Worm (Caenorhabditis elegans): Measurements from ENCODE around the gene F39E9.6.

F39E9.6 gene

DNA sequence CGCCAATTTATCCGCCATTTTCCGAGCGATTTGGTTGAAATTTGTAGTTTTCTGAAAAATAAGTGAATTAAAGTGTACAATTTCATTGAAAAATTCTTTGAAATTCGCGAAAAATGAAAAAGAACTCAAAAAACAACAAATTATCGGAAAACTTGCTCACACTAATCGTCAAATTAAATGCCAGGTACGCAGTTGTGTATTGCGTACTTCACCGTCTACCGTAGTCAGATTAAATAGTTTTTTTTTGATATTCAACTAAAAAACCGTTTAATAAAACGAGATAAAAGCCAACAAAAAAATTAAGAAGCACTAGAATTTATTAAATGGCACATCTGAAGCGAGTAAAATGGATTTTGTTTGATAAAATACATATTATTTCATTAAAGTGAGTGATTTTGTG is 31.6 kb upstream of the F39E9.6 start, which contains the start of gene bath-28:
Gene bath-28 (minus strand): TSS at position 51 of the 400 bp plus-strand sequence.
- TF ChIP-seq F26F4.8 (GFP tag; conservative IDR thresholded peaks at IDR 0.05) (no peak), set-16 (GFP tag; IDR thresholded peaks at IDR 0.05) (no peak), zfp-3 (GFP tag; conservative IDR thresholded peaks at IDR 0.05) (no peak), cey-2 (tag; optimal IDR thresholded peaks at IDR 0.05; ENCODE audit: borderline replicate concordance, insufficient read depth) (no peak), aly-2 (tag; optimal IDR thresholded peaks at IDR 0.05) (no peak), D1046.2 (GFP tag; IDR thresholded peaks at IDR 0.05) (no peak)

DNA sequence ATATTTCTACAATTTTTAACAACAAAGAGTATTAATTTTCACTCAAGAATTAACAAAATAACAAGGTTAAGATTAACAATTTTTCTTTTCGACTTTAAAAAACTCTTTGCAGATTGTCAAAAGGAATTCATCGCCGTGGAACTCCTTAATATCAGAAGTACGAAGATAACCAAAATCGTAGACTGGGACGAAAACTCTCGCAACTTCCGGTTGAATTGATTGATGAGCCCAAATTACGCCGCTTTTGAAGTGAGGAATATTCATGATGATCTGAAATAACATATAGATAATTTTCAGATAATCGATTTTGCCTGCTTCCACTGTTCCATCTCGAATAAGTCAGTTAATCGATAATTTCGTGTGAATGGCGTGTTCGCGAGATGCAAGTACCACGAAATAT is 30.4 kb upstream of the F39E9.6 start, which contains the start of gene F14D2.15:
Gene F14D2.15 (minus strand): TSS at position 101 of the 400 bp plus-strand sequence.
- peak; percentile 49 for TF ChIP-seq ceh-28 (tag; optimal IDR thresholded peaks at IDR 0.05)
- no peak for TF ChIP-seq arid-1 (GFP tag; conservative IDR thresholded peaks at IDR 0.05)

DNA sequence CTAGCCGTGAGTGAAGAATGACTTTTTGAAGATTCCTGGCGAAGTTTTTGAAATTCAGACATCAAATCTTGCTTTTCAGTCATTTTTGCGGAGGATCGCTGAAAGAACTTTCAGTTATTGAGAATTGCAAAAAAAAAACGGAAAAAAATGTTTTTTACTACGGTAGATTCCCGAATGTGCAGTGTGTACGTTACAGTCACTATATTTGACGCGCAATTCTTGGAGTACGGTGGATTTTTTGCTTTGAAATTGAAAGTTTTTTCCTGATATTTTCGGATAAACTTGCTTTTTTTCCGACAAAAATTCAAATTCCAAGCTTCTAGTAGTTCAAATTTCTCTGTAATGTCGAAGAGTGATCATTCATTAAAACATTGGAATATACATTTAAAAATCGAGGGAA is 28.6 kb upstream of the F39E9.6 start, which contains the start of gene F14D2.11:
Gene F14D2.11 (minus strand): TSS at position 101 of the 400 bp plus-strand sequence.
- TF ChIP-seq daf-16 (GFP tag; optimal IDR thresholded peaks at IDR 0.05) = no peak
- TF ChIP-seq daf-16 (tag; optimal IDR thresholded peaks at IDR 0.05) = no peak
- TF ChIP-seq skn-1 (tag; optimal IDR thresholded peaks at IDR 0.05) = no peak
- no peak for TF ChIP-seq nhr-237 (tag; optimal IDR thresholded peaks at IDR 0.05)

DNA sequence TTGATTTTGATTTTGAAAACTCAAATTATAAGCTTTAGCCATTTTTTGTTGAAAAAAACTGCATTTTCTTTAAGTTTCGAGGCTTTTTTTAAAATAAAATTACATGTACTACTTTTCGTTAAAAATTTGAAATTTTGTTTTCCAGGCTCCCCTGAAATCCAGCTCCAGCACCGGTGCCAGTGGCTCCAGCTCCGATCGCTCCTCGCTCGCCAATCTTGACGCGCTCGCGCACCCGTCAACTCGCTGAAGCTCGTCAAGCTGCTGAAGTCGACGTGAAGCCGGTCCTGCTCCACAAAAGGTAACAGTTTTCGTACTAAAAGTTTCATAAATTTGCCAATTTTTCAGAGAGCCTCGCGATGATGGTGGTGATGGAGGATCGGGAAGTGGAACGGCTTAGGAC is 27.5 kb upstream of the F39E9.6 start:
- TF ChIP-seq F37D6.2 (tag; optimal IDR thresholded peaks at IDR 0.05) (no peak), set-16 (GFP tag; IDR thresholded peaks at IDR 0.05) (peak; percentile 87), nhr-76 (tag; optimal IDR thresholded peaks at IDR 0.05) (no peak), egl-43 (GFP tag; IDR thresholded peaks at IDR 0.05) (no peak), zip-2 (tag; optimal IDR thresholded peaks at IDR 0.05) (no peak), lir-3 (tag; optimal IDR thresholded peaks at IDR 0.05) (no peak), ceh-62 (tag; optimal IDR thresholded peaks at IDR 0.05) (no peak), dpl-1 (GFP tag; optimal IDR thresholded peaks at IDR 0.05) (no peak)

DNA sequence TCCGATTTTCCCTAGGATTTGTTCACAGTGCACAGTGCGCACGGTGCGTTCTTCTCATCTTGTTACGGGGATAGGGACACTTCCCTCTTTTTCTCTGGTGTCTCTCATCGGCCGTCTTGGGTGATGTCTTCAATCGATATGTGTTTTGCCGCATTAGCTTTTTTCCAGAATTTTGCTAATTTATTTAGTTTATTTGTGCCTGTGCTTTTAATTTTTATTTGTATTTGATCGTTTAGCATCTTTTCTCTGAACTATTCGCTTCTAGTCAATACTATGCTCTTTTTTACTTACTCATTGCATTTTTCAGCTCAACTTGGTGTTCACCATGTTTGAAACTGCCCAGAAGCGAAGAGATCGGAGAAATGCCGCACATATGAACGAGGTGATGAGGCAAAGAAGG is 26.9 kb upstream of the F39E9.6 start, which contains the start of gene F14D2.5:
Gene F14D2.5 (plus strand): TSS at position 301 of the 400 bp plus-strand sequence.
- TF ChIP-seq zfp-2 (tag; optimal IDR thresholded peaks at IDR 0.05) (no peak), egl-43 (GFP tag; IDR thresholded peaks at IDR 0.05) (no peak), nhr-25 (tag; optimal IDR thresholded peaks at IDR 0.05; ENCODE audit: borderline replicate concordance, insufficient read depth) (no peak), pqm-1 (tag; optimal IDR thresholded peaks at IDR 0.05) (no peak)

DNA sequence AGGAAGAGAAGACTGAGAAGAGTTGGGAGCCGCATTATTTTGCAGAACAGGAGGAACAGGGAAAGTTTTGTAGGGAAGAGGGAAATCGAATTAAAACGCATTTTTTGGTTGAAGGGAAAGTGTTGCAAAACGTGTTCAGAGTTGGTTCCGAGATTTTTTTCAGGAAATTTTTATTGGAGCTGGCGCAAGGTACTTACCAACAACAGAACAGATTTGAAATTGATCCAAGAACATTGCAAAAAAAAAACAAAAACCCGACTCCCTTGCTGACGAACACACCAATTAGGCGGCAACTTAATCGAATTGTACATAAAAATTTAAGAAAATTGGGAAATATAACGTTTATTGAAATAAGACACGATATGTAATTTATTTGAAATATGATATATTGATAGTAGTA is 25.2 kb upstream of the F39E9.6 start, which contains the start of gene F14D2.7:
Gene F14D2.7 (minus strand): TSS at position 101 of the 400 bp plus-strand sequence.
- TF ChIP-seq hmg-1.1 (GFP tag; IDR thresholded peaks at IDR 0.05) = no peak
- TF ChIP-seq egl-43 (GFP tag; IDR thresholded peaks at IDR 0.05) = no peak
- TF ChIP-seq unc-62 (GFP tag; optimal IDR thresholded peaks at IDR 0.05 in 1 of 2) = peak in 1 of 2 experiments; percentile 31
- TF ChIP-seq unc-62 (tag; optimal IDR thresholded peaks at IDR 0.05) = no peak
- no peak for TF ChIP-seq Y75B8A.6 (GFP tag; IDR thresholded peaks at IDR 0.05)
- no peak for TF ChIP-seq ces-1 (GFP tag; optimal IDR thresholded peaks at IDR 0.05)
- no peak for TF ChIP-seq zfp-3 (GFP tag; conservative IDR thresholded peaks at IDR 0.05)
- TF ChIP-seq aha-1 (tag) = peak; percentile 79

DNA sequence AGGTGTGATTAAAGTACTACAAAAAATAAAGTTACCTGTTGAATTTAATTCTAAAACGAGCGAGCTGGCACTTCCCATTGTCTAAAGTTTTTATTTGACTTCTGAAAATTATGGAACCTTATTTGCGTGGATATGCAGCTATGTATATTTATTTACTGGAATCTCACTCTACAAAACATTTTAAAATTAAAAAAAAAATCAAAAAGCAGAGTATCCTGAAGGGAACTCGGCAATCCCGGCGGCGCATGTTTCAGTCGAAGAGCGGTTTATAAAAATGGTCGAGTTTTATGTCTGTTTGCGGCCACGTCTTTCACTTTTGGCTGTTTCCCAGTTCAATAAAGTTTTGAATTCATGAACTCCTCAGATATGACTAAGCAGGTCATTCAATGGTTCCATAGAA is 23.7 kb upstream of the F39E9.6 start, which contains the start of gene F14D2.19:
Gene F14D2.19 (minus strand): TSS at position 101 of the 400 bp plus-strand sequence.
- TF ChIP-seq T20F7.1 (GFP tag; optimal IDR thresholded peaks at IDR 0.05) = no peak
- no peak for TF ChIP-seq hlh-30 (tag; optimal IDR thresholded peaks at IDR 0.05; ENCODE audit: insufficient read depth)
- TF ChIP-seq lir-3 (tag; optimal IDR thresholded peaks at IDR 0.05) = no peak
- no peak for TF ChIP-seq Y5F2A.4 (GFP tag; optimal IDR thresholded peaks at IDR 0.05)
